Worm (Caenorhabditis elegans): ENCODE data around the gene him-10.

ce11 chrIII:5760721-5761120, 42.3 kb upstream of the him-10 start:
- TF ChIP-seq ekl-4 (GFP tag; IDR thresholded peaks at IDR 0.05) (no peak), nfya-1 (tag; optimal IDR thresholded peaks at IDR 0.05; ENCODE audit: borderline replicate concordance, insufficient read depth) (no peak), Y56A3A.18 (GFP tag; IDR thresholded peaks at IDR 0.05) (no peak), B0019.2 (GFP tag; conservative IDR thresholded peaks at IDR 0.05) (no peak)

Data from whole organism, young adult.